Fruit fly (Drosophila melanogaster): ENCODE data around the gene inaE.

DNA sequence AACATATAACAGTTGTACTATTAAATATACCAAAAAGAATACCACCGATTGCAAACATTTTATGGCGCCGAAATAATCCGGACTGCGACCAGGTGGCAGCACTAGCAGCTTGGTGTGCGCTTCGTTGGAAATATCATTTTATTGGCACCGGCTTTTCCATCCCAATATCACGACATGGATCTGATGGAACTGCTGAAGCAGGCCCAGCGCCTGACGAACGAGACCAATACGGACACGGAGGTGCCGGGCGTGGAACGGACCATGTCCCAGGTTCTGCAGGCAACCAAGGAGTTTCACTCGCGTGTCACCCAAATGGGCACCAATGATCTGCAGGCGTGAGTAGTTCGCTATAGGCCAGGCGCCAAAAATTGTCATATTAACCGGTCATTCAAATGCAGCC, 39.2 kb downstream of the inaE start, which contains the start of gene Nup93-1:
- TF ChIP-seq CG16779 (tag; optimal IDR thresholded peaks at IDR 0.05) (no peak), CG1621 (tag; optimal IDR thresholded peaks at IDR 0.05) (no peak), CG8632 (GFP tag; optimal IDR thresholded peaks at IDR 0.05) (no peak), dac (GFP tag; optimal IDR thresholded peaks at IDR 0.05) (no peak), lz (GFP tag; optimal IDR thresholded peaks at IDR 0.05) (no peak), Gug (GFP tag; IDR thresholded peaks at IDR 0.05) (no peak), fd59A (GFP tag; optimal IDR thresholded peaks at IDR 0.05) (no peak), spab (GFP tag; optimal IDR thresholded peaks at IDR 0.05) (no peak), eg (GFP tag; IDR thresholded peaks at IDR 0.05) (no peak)
